Fruit fly (Drosophila melanogaster) whole organism, embryonic: ENCODE data around the gene Plc21C.

ENCODE experiments used
- Ada2b ChIP-seq: fragments of 200-800 bp; sonication (Bioruptor generic); IDR thresholded peaks from 2 replicates; pipeline ENCODE4 v1.3.6; 2022; ENCODE audit warnings: missing biosample characterization, missing genetic modification characterization
- CG11398 ChIP-seq: fragments of 200-800 bp; sonication (Bioruptor generic); optimal IDR thresholded peaks from 2 replicates; lab custom pipeline; 2016; ENCODE audit warnings: missing biosample characterization, missing genetic modification characterization
- CG12391 ChIP-seq: fragments of 200-800 bp; sonication (Bioruptor generic); optimal IDR thresholded peaks from 3 replicates; lab custom pipeline; 2018; ENCODE audit warnings: missing biosample characterization, mild to moderate bottlenecking, missing genetic modification characterization, moderate library complexity
- CG12659 ChIP-seq: fragments of 200-800 bp; sonication (Bioruptor generic); optimal IDR thresholded peaks from 3 replicates; lab custom pipeline; 2017; ENCODE audit warnings: mild to moderate bottlenecking, missing biosample characterization, missing genetic modification reagents, missing genetic modification characterization
- CG15514 ChIP-seq: fragments of 200-800 bp; sonication (Bioruptor generic); optimal IDR thresholded peaks from 3 replicates; lab custom pipeline; 2017; ENCODE audit warnings: missing biosample characterization, missing genetic modification characterization, mild to moderate bottlenecking, moderate library complexity, missing genetic modification reagents
- CG16813 ChIP-seq: fragments of 200-800 bp; sonication (Bioruptor generic); IDR thresholded peaks from 3 replicates; pipeline ENCODE4 v1.3.6; 2022; ENCODE audit warnings: missing biosample characterization, missing genetic modification characterization; ENCODE audit not compliant: partially characterized antibody
- CG17328 ChIP-seq: fragments of 200-800 bp; sonication (Bioruptor generic); IDR thresholded peaks from 2 replicates; pipeline ENCODE4 v1.3.6; 2022; ENCODE audit warnings: missing biosample characterization, missing genetic modification characterization
- CG17361 ChIP-seq: fragments of 200-800 bp; sonication (Bioruptor generic); IDR thresholded peaks from 3 replicates; pipeline ENCODE4 v1.3.6; 2022; ENCODE audit warnings: missing biosample characterization, missing genetic modification characterization
- CG17829 ChIP-seq: fragments of 200-800 bp; optimal IDR thresholded peaks from 2 replicates; lab custom pipeline; 2019; ENCODE audit warnings: missing biosample characterization, mild to moderate bottlenecking, missing genetic modification characterization, moderate library complexity
- CG3281 ChIP-seq: fragments of 200-800 bp; sonication (Bioruptor generic); optimal IDR thresholded peaks from 3 replicates; lab custom pipeline; 2017; ENCODE audit warnings: missing biosample characterization, mild to moderate bottlenecking, missing genetic modification characterization
- CG33213 ChIP-seq: fragments of 200-800 bp; sonication (Bioruptor generic); optimal IDR thresholded peaks from 3 replicates; lab custom pipeline; 2016; ENCODE audit warnings: missing biosample characterization, missing genetic modification characterization
- CG4424 ChIP-seq: fragments of 200-800 bp; sonication (Bioruptor generic); optimal IDR thresholded peaks from 3 replicates; lab custom pipeline; 2016; ENCODE audit warnings: missing biosample characterization, missing genetic modification characterization
- CG4617 ChIP-seq: fragments of 200-800 bp; sonication (Bioruptor generic); optimal IDR thresholded peaks from 3 replicates; lab custom pipeline; 2016; ENCODE audit warnings: missing biosample characterization, missing genetic modification characterization, borderline replicate concordance
- CG4820 ChIP-seq: fragments of 200-800 bp; sonication (Bioruptor generic); optimal IDR thresholded peaks from 3 replicates; lab custom pipeline; 2016; ENCODE audit warnings: missing biosample characterization, missing genetic modification characterization
- CG6854 ChIP-seq: fragments of 200-800 bp; sonication (Bioruptor generic); optimal IDR thresholded peaks from 3 replicates; lab custom pipeline; 2017; ENCODE audit warnings: missing biosample characterization, mild to moderate bottlenecking, missing genetic modification characterization
- CG8924 ChIP-seq: fragments of 200-800 bp; optimal IDR thresholded peaks from 3 replicates; lab custom pipeline; 2019; ENCODE audit warnings: missing biosample characterization, mild to moderate bottlenecking, missing genetic modification characterization, moderate library complexity
- Ets97D ChIP-seq: fragments of 200-800 bp; sonication (Bioruptor generic); optimal IDR thresholded peaks from 3 replicates; lab custom pipeline; 2016; ENCODE audit warnings: missing biosample characterization, missing genetic modification characterization
- HLH4C ChIP-seq: fragments of 200-800 bp; sonication (Bioruptor generic); IDR thresholded peaks from 3 replicates; pipeline ENCODE4 v1.3.6; 2022; ENCODE audit warnings: missing biosample characterization, missing genetic modification characterization; ENCODE audit not compliant: partially characterized antibody
- Hsf ChIP-seq: fragments of 200-800 bp; sonication (Bioruptor generic); optimal IDR thresholded peaks from 3 replicates; lab custom pipeline; 2016; ENCODE audit warnings: missing biosample characterization, missing genetic modification characterization
- Lhr ChIP-seq: fragments of 200-800 bp; sonication (Bioruptor generic); optimal IDR thresholded peaks from 3 replicates; lab custom pipeline; 2017; ENCODE audit warnings: mild to moderate bottlenecking, missing biosample characterization, missing genetic modification reagents, missing genetic modification characterization
- MESR4 ChIP-seq: fragments of 200-800 bp; sonication (Bioruptor generic); optimal IDR thresholded peaks from 2 replicates; lab custom pipeline; 2018; ENCODE audit warnings: missing biosample characterization, mild to moderate bottlenecking, missing genetic modification characterization, moderate library complexity
- Mad ChIP-seq: fragments of 200-800 bp; sonication (Bioruptor generic); optimal IDR thresholded peaks from 2 replicates; lab custom pipeline; 2016; ENCODE audit warnings: missing biosample characterization, missing genetic modification characterization
- Mes4 ChIP-seq: fragments of 200-800 bp; sonication (Bioruptor generic); optimal IDR thresholded peaks from 2 replicates; lab custom pipeline; 2016; ENCODE audit warnings: missing biosample characterization, missing genetic modification characterization
- Myb ChIP-seq: fragments of 200-800 bp; sonication (Bioruptor generic); optimal IDR thresholded peaks from 2 replicates; lab custom pipeline; 2016; ENCODE audit warnings: missing biosample characterization, missing genetic modification characterization
- Oaz ChIP-seq: fragments of 200-800 bp; sonication (Bioruptor generic); IDR thresholded peaks from 2 replicates; pipeline ENCODE4 v1.3.6; 2022; ENCODE audit warnings: missing biosample characterization, missing genetic modification characterization
- Ptx1 ChIP-seq: fragments of 200-800 bp; sonication (Bioruptor generic); IDR thresholded peaks from 2 replicates; pipeline ENCODE4 v1.3.6; 2022; ENCODE audit warnings: missing biosample characterization, missing genetic modification characterization
- Side ChIP-seq: fragments of 200-800 bp; sonication (Bioruptor generic); optimal IDR thresholded peaks from 2 replicates; lab custom pipeline; 2016; ENCODE audit warnings: missing biosample characterization, missing genetic modification characterization
- Sry-δ ChIP-seq: fragments of 200-800 bp; sonication (Bioruptor generic); optimal IDR thresholded peaks from 2 replicates; lab custom pipeline; 2016; ENCODE audit warnings: missing biosample characterization, missing genetic modification characterization
- Xbp1 ChIP-seq: fragments of 200-800 bp; sonication (Bioruptor generic); optimal IDR thresholded peaks from 3 replicates; lab custom pipeline; 2016; ENCODE audit warnings: missing biosample characterization, mild to moderate bottlenecking, missing genetic modification characterization
- ac ChIP-seq: fragments of 200-800 bp; sonication (Bioruptor generic); optimal IDR thresholded peaks from 3 replicates; lab custom pipeline; 2017; ENCODE audit warnings: missing biosample characterization, mild to moderate bottlenecking, missing genetic modification characterization
- ara ChIP-seq: fragments of 200-800 bp; sonication (Bioruptor generic); IDR thresholded peaks from 2 replicates; pipeline ENCODE4 v1.3.6; 2022; ENCODE audit warnings: missing biosample characterization, missing genetic modification characterization
- az2 ChIP-seq: fragments of 200-800 bp; sonication (Bioruptor generic); optimal IDR thresholded peaks from 3 replicates; lab custom pipeline; 2016; ENCODE audit warnings: missing biosample characterization, missing genetic modification characterization
- bab2 ChIP-seq: fragments of 200-800 bp; sonication (Bioruptor generic); optimal IDR thresholded peaks from 2 replicates; lab custom pipeline; 2016; ENCODE audit warnings: missing biosample characterization, missing genetic modification characterization
- bbx ChIP-seq: fragments of 200-800 bp; sonication (Bioruptor generic); IDR thresholded peaks from 2 replicates; pipeline ENCODE4 v1.3.6; 2022; ENCODE audit warnings: missing biosample characterization, missing genetic modification characterization; ENCODE audit not compliant: partially characterized antibody
- bsh ChIP-seq, 2 experiments: fragments of 200-800 bp; sonication (Bioruptor generic); optimal IDR thresholded peaks; 2 replicates each; lab custom pipeline; 2017 to 2018; ENCODE audit warnings: mild to moderate bottlenecking in 2 of 2, missing biosample characterization in 2 of 2, missing genetic modification characterization in 2 of 2, moderate library complexity in 1 of 2
- cas ChIP-seq: fragments of 200-800 bp; sonication (Bioruptor generic); IDR thresholded peaks from 2 replicates; pipeline ENCODE4 v1.3.6; 2022; ENCODE audit warnings: missing biosample characterization, missing genetic modification characterization
- chinmo ChIP-seq: fragments of 200-800 bp; sonication (Bioruptor generic); IDR thresholded peaks from 4 replicates; pipeline ENCODE4 v1.3.6; 2022; ENCODE audit warnings: missing biosample characterization, missing genetic modification characterization; ENCODE audit not compliant: partially characterized antibody
- ftz-f1 ChIP-seq: fragments of 200-800 bp; sonication (Bioruptor generic); optimal IDR thresholded peaks from 2 replicates; lab custom pipeline; 2016; ENCODE audit warnings: missing biosample characterization, missing genetic modification characterization
- inv ChIP-seq: fragments of 200-800 bp; sonication (Bioruptor generic); IDR thresholded peaks from 2 replicates; pipeline ENCODE4 v1.3.6; 2022; ENCODE audit warnings: missing biosample characterization, missing genetic modification characterization; ENCODE audit not compliant: partially characterized antibody
- knrl ChIP-seq: fragments of 200-800 bp; sonication (Bioruptor generic); IDR thresholded peaks from 3 replicates; pipeline ENCODE4 v1.3.6; 2022; ENCODE audit warnings: missing biosample characterization, missing genetic modification characterization; ENCODE audit not compliant: partially characterized antibody
- maf-S ChIP-seq: fragments of 200-800 bp; sonication (Bioruptor generic); optimal IDR thresholded peaks from 2 replicates; lab custom pipeline; 2016; ENCODE audit warnings: missing biosample characterization, missing genetic modification characterization
- mam ChIP-seq: fragments of 200-800 bp; sonication (Bioruptor generic); optimal IDR thresholded peaks from 3 replicates; lab custom pipeline; 2016; ENCODE audit warnings: missing biosample characterization, missing genetic modification characterization
- repo ChIP-seq: fragments of 200-800 bp; sonication (Bioruptor generic); optimal IDR thresholded peaks from 2 replicates; lab custom pipeline; 2016; ENCODE audit warnings: missing biosample characterization, missing genetic modification characterization
- schlank ChIP-seq: fragments of 200-800 bp; sonication (Bioruptor generic); optimal IDR thresholded peaks from 2 replicates; lab custom pipeline; 2018; ENCODE audit warnings: missing biosample characterization, mild to moderate bottlenecking, missing genetic modification characterization
- sens ChIP-seq: fragments of 200-800 bp; sonication (Bioruptor generic); peaks from one replicate; lab custom pipeline; 2016; ENCODE audit warnings: missing biosample characterization, missing genetic modification characterization
- sisA ChIP-seq: fragments of 200-800 bp; sonication (Bioruptor generic); IDR thresholded peaks from 2 replicates; pipeline ENCODE4 v1.3.6; 2022; ENCODE audit warnings: missing biosample characterization, missing genetic modification characterization
- tin ChIP-seq: fragments of 200-800 bp; sonication (Bioruptor generic); optimal IDR thresholded peaks from 3 replicates; lab custom pipeline; 2016; ENCODE audit warnings: missing biosample characterization, missing genetic modification characterization
- trem ChIP-seq: fragments of 200-800 bp; optimal IDR thresholded peaks from 3 replicates; lab custom pipeline; 2019; ENCODE audit warnings: missing biosample characterization, mild to moderate bottlenecking, missing genetic modification characterization, moderate library complexity
- vfl ChIP-seq: fragments of 200-800 bp; sonication (Bioruptor generic); optimal IDR thresholded peaks from 2 replicates; lab custom pipeline; 2016; ENCODE audit warnings: missing biosample characterization, missing genetic modification characterization
- vnd ChIP-seq: fragments of 200-800 bp; sonication (Bioruptor generic); IDR thresholded peaks from 3 replicates; pipeline ENCODE4 v1.3.6; 2022; ENCODE audit warnings: missing biosample characterization, missing genetic modification characterization; ENCODE audit not compliant: partially characterized antibody

Plc21C gene

dm6 chr2L:277122-277671, 28.5 kb upstream of the Plc21C start, which contains the start of gene smo (continued):
- TF ChIP-seq vnd (peak; percentile 79), CG3281 (GFP tag; lab: Kevin White, UChicago) (no peak), schlank (tag; lab: Kevin White, UChicago) (no peak), CG6854 (GFP tag; lab: Kevin White, UChicago) (no peak), trem (peak; percentile 81), bab2 (GFP tag; lab: Kevin White, UChicago) (peak; percentile 30), CG12391 (tag; lab: Kevin White, UChicago) (peak; percentile 57), ftz-f1 (GFP tag; lab: Kevin White, UChicago) (no peak), Xbp1 (peak; percentile 56), Oaz (GFP tag; lab: Robert Waterston, UW) (no peak), CG4820 (GFP tag; lab: Kevin White, UChicago) (no peak), Hsf (GFP tag; lab: Kevin White, UChicago) (peak; percentile 43), CG17829 (tag; lab: Kevin White, UChicago) (peak; percentile 51), Myb (peak; percentile 70), Ets97D (GFP tag; lab: Kevin White, UChicago) (peak; percentile 85), knrl (GFP tag; lab: Robert Waterston, UW) (peak; percentile 90), az2 (GFP tag; lab: Kevin White, UChicago) (no peak), Ptx1 (peak; percentile 24; the same call in 1 of the 2 replicates), inv (GFP tag; lab: Robert Waterston, UW) (peak; percentile 81), CG8924 (peak; percentile 16), sisA (GFP tag; lab: Robert Waterston, UW) (peak; percentile 44; the same call in 1 of the 2 replicates), bsh (GFP tag; optimal IDR thresholded peaks at IDR 0.05; lab: Kevin White, UChicago) (peak in 1 of 2 experiments; percentile 3), HLH4C (peak; percentile 86), Mad (peak; percentile 51), CG11398 (GFP tag; lab: Kevin White, UChicago) (peak; percentile 27), cas (GFP tag; lab: Robert Waterston, UW) (0 out of 2 replicates have a peak, but pooled peaks have one; percentile 14), ac (GFP tag; lab: Kevin White, UChicago) (no peak), maf-S (GFP tag; lab: Kevin White, UChicago) (peak; percentile 29), ara (GFP tag; lab: Robert Waterston, UW) (no peak), CG4617 (GFP tag; lab: Kevin White, UChicago) (peak; percentile 51), Lhr (GFP tag; lab: Kevin White, UChicago) (peak; percentile 65), Side (GFP tag; lab: Kevin White, UChicago) (peak; percentile 73), mam (GFP tag; lab: Kevin White, UChicago) (peak; percentile 22), vfl (GFP tag; lab: Kevin White, UChicago) (peak; percentile 3), CG12659 (GFP tag; lab: Kevin White, UChicago) (peak; percentile 88), CG33213 (peak; percentile 53), CG17361 (GFP tag; lab: Robert Waterston, UW) (peak; percentile 41; the same call in 2 of the 3 replicates), bbx (GFP tag; lab: Robert Waterston, UW) (peak; percentile 72), sens (GFP tag; lab: Kevin White, UChicago) (peak; percentile 84), Sry-δ (GFP tag; lab: Kevin White, UChicago) (peak; percentile 98), CG17328 (GFP tag; lab: Robert Waterston, UW) (no peak), chinmo (GFP tag; lab: Robert Waterston, UW) (peak; percentile 83; the same call in 3 of the 4 replicates), tin (GFP tag; lab: Kevin White, UChicago) (peak; percentile 29), CG15514 (GFP tag; lab: Kevin White, UChicago) (peak; percentile 69), CG16813 (GFP tag; lab: Robert Waterston, UW) (peak; percentile 89), MESR4 (peak; percentile 67), CG4424 (GFP tag; lab: Kevin White, UChicago) (peak; percentile 5), Ada2b (no peak), repo (GFP tag; lab: Kevin White, UChicago) (peak; percentile 42), Mes4 (GFP tag; lab: Kevin White, UChicago) (peak; percentile 29)
